Worm (Caenorhabditis elegans) whole organism, L1 larva: ENCODE measurements around the gene F59D12.3.

Experiments
- aly-2 ChIP-seq: fragments of 150-350 bp; optimal IDR thresholded peaks from 2 replicates; lab custom pipeline; 2014; ENCODE audit warnings: missing biosample characterization, missing genetic modification characterization
- ama-1 ChIP-seq: fragments of 150-350 bp; optimal IDR thresholded peaks from 2 replicates; lab custom pipeline; 2014
- nhr-11 ChIP-seq: fragments of 150-350 bp; optimal IDR thresholded peaks from 2 replicates; lab custom pipeline; 2014; ENCODE audit warnings: missing biosample characterization, missing genetic modification characterization
- pqm-1 ChIP-seq: sonication (generic microtip); optimal IDR thresholded peaks from 3 replicates; lab custom pipeline; 2017; ENCODE audit warnings: missing biosample characterization, missing genetic modification characterization
- sptf-1 ChIP-seq: fragments of 150-350 bp; optimal IDR thresholded peaks from 2 replicates; lab custom pipeline; 2014; ENCODE audit warnings: missing biosample characterization, missing genetic modification characterization
- unc-62 ChIP-seq: fragments of 150-350 bp; optimal IDR thresholded peaks from 2 replicates; lab custom pipeline; 2014; ENCODE audit warnings: missing biosample characterization, missing genetic modification reagents, missing genetic modification characterization
- ztf-11 ChIP-seq, 2 experiments: sonication (generic microtip); optimal IDR thresholded peaks; 2 replicates each; lab custom pipeline; 2016 to 2017; ENCODE audit warnings: missing genetic modification characterization in 2 of 2, missing biosample characterization in 1 of 2, missing compliant biosample characterization in 1 of 2

DNA sequence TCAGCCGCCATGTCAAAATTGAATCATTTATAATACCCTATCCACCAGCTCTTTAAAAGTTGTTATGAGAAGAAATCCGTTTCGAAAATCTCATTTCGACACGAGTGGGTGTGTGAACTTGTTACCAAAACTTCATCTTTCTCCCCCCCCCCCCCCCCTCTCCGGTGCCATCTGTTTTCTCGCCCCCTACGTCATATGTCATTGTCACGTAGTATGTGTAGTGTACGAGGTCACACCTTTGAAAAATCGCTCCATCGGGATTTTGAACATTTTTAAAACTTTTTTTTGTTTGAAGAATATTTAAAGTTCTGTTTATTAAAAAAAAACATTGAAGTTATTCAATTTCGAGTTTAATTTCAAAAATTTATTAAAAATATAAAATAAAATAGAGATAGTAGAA lies 23.0 kb downstream of the F59D12.3 start:
- TF ChIP-seq ama-1 (lab: Kevin White, UChicago) (no peak), aly-2 (tag; lab: Kevin White, UChicago) (no peak), ztf-11 (tag; optimal IDR thresholded peaks at IDR 0.05; lab: Kevin White, UChicago) (no peak), sptf-1 (tag; lab: Kevin White, UChicago) (no peak), pqm-1 (no peak), unc-62 (no peak), nhr-11 (no peak)
